Worm (Caenorhabditis elegans): ENCODE measurements around the gene Y39A1A.27.

Y39A1A.27 gene

ce11 chrIII:10638339-10639021, at the start of gene Y39A1A.27:
Y39A1A.27 (plus strand) TSS chrIII:10638971.
- TF ChIP-seq unc-62 (GFP tag; optimal IDR thresholded peaks at IDR 0.05): no peak

DNA sequence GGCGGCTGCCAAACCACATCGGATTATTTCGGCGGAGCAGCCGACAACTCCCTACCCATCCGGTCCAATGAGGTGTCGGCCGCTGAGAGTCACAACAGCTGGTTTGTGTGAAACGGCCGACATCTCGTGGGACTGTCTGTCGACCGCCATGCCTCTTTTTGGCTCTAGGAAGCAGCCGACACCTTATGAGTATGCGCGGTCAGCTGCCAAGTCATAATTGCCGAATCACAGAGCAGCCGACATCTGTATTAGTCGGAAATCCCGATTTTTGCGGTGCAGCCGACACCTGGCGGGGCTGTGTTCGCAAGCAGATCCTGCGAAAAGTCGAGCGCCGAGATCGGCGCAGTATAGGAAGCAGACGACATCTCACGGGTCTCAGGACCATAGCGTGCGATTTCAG, 46.7 kb upstream of the Y39A1A.27 start:
- no peak for TF ChIP-seq unc-62 (GFP tag; optimal IDR thresholded peaks at IDR 0.05)

- TF ChIP-seq unc-62 (GFP tag; optimal IDR thresholded peaks at IDR 0.05): no peak
These were observed 46.0 kb upstream of the Y39A1A.27 start, which contains the start of gene Y45F3A.8 for ce11 chrIII:10592729-10593128. Y45F3A.8 (minus strand) TSS chrIII:10592829.

- no peak for TF ChIP-seq unc-62 (GFP tag; optimal IDR thresholded peaks at IDR 0.05)
These were observed 43.7 kb upstream of the Y39A1A.27 start, which contains the start of gene Y45F3A.9 for ce11 chrIII:10595066-10595465. Y45F3A.9 (minus strand) TSS chrIII:10595166.

DNA sequence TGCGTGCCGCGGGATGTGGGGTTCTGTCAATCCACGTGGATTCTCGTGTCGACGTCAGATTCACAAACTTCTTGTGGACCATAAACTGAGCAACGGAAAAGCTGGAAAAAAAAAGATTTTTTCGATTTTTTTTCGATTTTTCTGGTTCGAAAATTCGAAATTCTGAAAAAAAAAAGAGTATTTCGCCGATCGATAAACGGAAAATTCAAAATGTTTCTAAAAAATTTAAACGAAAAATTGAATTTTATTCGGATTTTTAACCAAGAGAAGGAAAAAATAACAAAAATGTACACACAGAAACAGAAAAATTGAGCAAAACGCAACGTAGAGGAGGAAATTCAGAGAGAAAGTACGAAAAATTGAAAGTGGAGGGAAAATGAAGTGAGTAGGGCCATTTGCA, 42.4 kb upstream of the Y39A1A.27 start, which contains the start of gene Y39A1A.3:
Gene Y39A1A.3, minus strand, starts transcription at position 101 of the 400 bp plus-strand sequence.
- no peak for TF ChIP-seq unc-62 (GFP tag; optimal IDR thresholded peaks at IDR 0.05)

ce11 chrIII:10599699-10600098, 39.1 kb upstream of the Y39A1A.27 start:
- no peak for TF ChIP-seq unc-62 (GFP tag; optimal IDR thresholded peaks at IDR 0.05)

DNA sequence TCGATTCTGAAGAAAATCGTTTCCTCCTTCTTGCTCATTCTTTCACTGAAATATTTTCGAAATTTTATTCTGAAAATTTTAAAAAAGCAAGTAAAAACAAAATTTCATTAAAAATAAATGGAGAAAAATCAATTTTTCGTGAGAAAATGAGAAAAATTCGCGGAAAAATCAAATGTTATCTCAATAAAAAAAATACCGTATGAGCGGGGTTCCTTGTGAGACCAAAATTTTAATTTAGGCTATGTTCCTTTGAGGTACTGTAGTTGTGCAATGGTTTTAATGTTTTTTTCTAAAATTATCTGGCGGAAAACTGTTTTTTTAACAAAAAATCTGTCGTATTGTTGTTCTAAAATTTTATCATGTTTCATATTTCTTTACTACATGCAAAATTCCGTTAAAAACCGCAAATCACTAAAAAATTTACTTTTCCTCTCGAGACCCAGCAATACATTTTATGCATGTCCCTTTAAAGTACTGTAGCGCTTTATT, 38.6 kb upstream of the Y39A1A.27 start, which contains the start of gene epg-6:
Gene epg-6, minus strand, starts transcription at position 51 of the 489 bp plus-strand sequence.
- TF ChIP-seq unc-62 (GFP tag; optimal IDR thresholded peaks at IDR 0.05): no peak

- no peak for TF ChIP-seq unc-62 (GFP tag; optimal IDR thresholded peaks at IDR 0.05)
These were observed 37.9 kb upstream of the Y39A1A.27 start for ce11 chrIII:10600894-10601293.

- TF ChIP-seq unc-62 (GFP tag; optimal IDR thresholded peaks at IDR 0.05): no peak
These were observed 35.5 kb upstream of the Y39A1A.27 start, which contains the start of gene Y39A1A.2 for ce11 chrIII:10603248-10603647. Y39A1A.2 (minus strand) TSS chrIII:10603566.

DNA sequence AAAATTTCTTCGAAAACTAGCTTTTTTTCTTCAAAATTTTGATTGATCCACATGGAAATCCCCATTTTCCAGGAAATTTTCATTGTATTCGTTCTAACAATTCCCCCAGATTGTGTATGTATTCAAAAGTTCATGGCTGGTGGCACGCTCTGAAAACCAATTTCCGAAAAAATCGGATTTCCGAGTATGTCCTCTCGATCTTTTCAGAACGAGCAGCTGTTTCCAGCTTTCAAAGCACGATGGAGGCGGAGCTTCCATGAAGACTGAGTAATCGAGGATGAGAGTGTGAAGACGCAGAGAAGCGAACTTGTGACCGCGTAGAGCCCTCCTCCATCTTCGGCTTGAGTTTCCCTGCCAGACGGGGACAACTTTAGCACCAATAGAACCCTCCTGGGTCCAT, 34.4 kb upstream of the Y39A1A.27 start:
- TF ChIP-seq unc-62 (GFP tag; optimal IDR thresholded peaks at IDR 0.05): no peak

DNA sequence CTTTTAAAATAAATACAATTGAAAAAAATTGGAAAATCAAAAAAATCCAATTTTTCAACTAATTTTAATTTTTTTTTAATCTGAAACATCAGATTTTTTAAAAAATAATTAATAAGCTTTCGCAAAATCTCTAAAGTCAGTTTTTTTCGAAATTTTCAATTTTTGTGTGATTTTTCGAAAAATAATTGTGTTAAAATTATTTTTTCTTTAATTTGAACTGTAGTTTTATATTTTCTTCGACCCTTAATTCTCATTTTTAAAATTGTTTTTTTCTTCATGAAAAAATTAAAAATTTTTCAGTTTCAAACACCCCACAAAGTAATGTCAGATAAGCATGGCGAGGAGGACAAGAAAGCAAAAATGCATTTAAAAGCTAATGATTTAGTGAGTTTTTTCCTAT, 33.7 kb upstream of the Y39A1A.27 start, which contains the start of gene rabx-5:
Gene rabx-5, plus strand, starts transcription at position 301 of the 400 bp plus-strand sequence.
- TF ChIP-seq unc-62 (GFP tag; optimal IDR thresholded peaks at IDR 0.05): no peak

DNA sequence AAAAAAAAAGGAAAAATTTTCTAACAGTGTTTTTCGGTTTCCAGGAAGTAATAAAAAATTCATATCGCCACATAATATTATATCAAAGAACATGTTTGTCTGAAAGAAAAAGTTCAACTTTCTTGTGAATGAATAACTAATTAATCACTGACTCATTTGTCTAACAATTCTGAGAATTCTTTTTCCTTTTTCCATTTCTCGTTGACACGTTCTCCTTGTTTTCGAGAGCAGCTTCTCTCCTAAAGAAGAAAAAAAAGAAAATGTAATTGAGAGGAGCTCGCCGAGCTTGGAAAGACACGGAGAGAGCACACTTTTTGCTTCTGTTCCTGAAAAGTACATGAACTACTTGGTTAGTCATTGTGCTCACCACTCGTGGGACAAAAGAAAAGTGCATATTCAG, 30.6 kb upstream of the Y39A1A.27 start:
- TF ChIP-seq unc-62 (GFP tag; optimal IDR thresholded peaks at IDR 0.05): no peak

DNA sequence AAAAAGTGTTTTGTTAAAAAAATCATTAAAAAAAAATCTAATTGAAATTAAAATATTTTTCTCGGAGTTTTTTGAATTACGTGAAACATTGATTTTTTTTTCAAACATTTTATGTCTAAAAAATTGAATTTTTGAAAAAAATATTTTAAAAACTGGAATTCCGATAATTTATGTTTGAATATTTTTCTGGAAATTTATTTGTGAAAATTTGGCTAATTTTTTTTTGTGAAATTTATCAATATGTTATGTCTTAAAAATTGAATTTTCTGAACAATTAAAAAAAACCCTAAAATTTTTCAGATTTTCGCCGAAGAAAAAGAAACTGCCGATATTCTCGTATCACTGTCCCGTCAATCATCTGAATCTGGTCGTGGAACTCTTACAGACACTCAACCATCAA, 26.4 kb upstream of the Y39A1A.27 start, which contains the start of gene Y39A1A.24:
Gene Y39A1A.24, plus strand, starts transcription at position 301 of the 400 bp plus-strand sequence.
- TF ChIP-seq unc-62 (GFP tag; optimal IDR thresholded peaks at IDR 0.05): no peak

- no peak for TF ChIP-seq unc-62 (GFP tag; optimal IDR thresholded peaks at IDR 0.05)
These were observed 23.6 kb upstream of the Y39A1A.27 start, which contains the start of gene mrpl-22 for ce11 chrIII:10615166-10615565. mrpl-22 (plus strand) TSS chrIII:10615466.

- TF ChIP-seq unc-62 (GFP tag; optimal IDR thresholded peaks at IDR 0.05): no peak
These were observed 17.6 kb upstream of the Y39A1A.27 start, which contains the start of the genes lron-10 and hpr-9 for ce11 chrIII:10621208-10621607. lron-10 (minus strand) TSS chrIII:10621369. hpr-9 (plus strand) TSS chrIII:10621551.

- TF ChIP-seq unc-62 (GFP tag; optimal IDR thresholded peaks at IDR 0.05): no peak
These were observed 14.2 kb upstream of the Y39A1A.27 start for ce11 chrIII:10624564-10624963.

DNA sequence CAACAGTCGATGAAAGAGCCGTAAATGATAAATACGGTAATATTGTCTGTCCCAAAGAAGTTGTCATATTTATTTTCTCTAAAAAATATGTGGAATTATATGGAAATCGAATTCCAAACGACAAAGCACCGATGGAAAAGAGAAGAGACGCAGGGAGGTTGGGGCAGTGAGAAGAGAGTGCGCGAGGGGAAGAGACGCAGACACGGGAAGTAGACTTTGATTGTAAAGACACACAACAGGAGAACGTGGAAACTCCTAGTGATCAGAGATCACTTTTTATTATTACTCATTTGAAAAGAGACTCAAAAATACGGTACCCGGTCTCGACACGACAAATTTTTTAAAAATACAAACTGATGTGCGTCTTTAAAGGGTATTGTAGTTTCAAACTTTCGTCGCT, 10.4 kb upstream of the Y39A1A.27 start:
- no peak for TF ChIP-seq unc-62 (GFP tag; optimal IDR thresholded peaks at IDR 0.05)
